Worm (Caenorhabditis elegans) whole organism, L2 larva: ENCODE data around the gene Y54G2A.36.

Experiments used
- C34F6.9 ChIP-seq: fragments of 150-350 bp; optimal IDR thresholded peaks from 2 replicates; lab custom pipeline; 2014; ENCODE audit warnings: missing biosample characterization, missing genetic modification characterization
- F13H6.1 ChIP-seq: sonication (generic microtip); optimal IDR thresholded peaks from 2 replicates; lab custom pipeline; 2016; ENCODE audit warnings: missing genetic modification characterization, missing compliant biosample characterization
- R02D3.7 ChIP-seq: fragments of 150-350 bp; optimal IDR thresholded peaks from 2 replicates; lab custom pipeline; 2014; ENCODE audit warnings: missing biosample characterization, missing genetic modification characterization
- Y55F3AM.14 ChIP-seq: fragments of 200-800 bp; sonication (Bioruptor generic); optimal IDR thresholded peaks from 2 replicates; lab custom pipeline; 2018; ENCODE audit warnings: mild to moderate bottlenecking, missing genetic modification characterization, missing compliant biosample characterization
- ZK546.5 ChIP-seq: sonication (generic microtip); optimal IDR thresholded peaks from 2 replicates; lab custom pipeline; 2017; ENCODE audit warnings: missing biosample characterization, missing genetic modification characterization
- alr-1 ChIP-seq: fragments of 150-350 bp; optimal IDR thresholded peaks from 2 replicates; lab custom pipeline; 2014; ENCODE audit warnings: missing biosample characterization, missing genetic modification characterization
- ama-1 ChIP-seq: fragments of 150-350 bp; optimal IDR thresholded peaks from 2 replicates; lab custom pipeline; 2018; ENCODE audit warnings: inconsistent platforms
- blmp-1 ChIP-seq: sonication (generic microtip); optimal IDR thresholded peaks from 2 replicates; lab custom pipeline; 2017; ENCODE audit warnings: missing genetic modification characterization, mild to moderate bottlenecking, missing compliant biosample characterization, antibody characterized with exemption, moderate library complexity; ENCODE audit not compliant: insufficient read depth
- ceh-16 ChIP-seq: fragments of 150-350 bp; optimal IDR thresholded peaks from 2 replicates; lab custom pipeline; 2014; ENCODE audit warnings: missing biosample characterization, missing genetic modification characterization
- ceh-82 ChIP-seq: fragments of 150-350 bp; optimal IDR thresholded peaks from 2 replicates; lab custom pipeline; 2014; ENCODE audit warnings: missing biosample characterization, missing genetic modification characterization
- crh-2 ChIP-seq: sonication (generic microtip); optimal IDR thresholded peaks from 2 replicates; lab custom pipeline; 2017; ENCODE audit warnings: missing biosample characterization, missing genetic modification characterization
- elt-1 ChIP-seq: fragments of 150-350 bp; optimal IDR thresholded peaks from 2 replicates; lab custom pipeline; 2014; ENCODE audit warnings: missing biosample characterization, missing genetic modification characterization
- elt-3 ChIP-seq: sonication (generic microtip); optimal IDR thresholded peaks from 2 replicates; lab custom pipeline; 2017; ENCODE audit warnings: missing biosample characterization, missing genetic modification characterization
- fos-1 ChIP-seq: fragments of 150-350 bp; optimal IDR thresholded peaks from 2 replicates; lab custom pipeline; 2014; ENCODE audit warnings: missing biosample characterization, missing genetic modification characterization
- gmeb-1 ChIP-seq: fragments of 150-350 bp; optimal IDR thresholded peaks from 2 replicates; lab custom pipeline; 2014; ENCODE audit warnings: missing biosample characterization, missing genetic modification characterization
- lin-11 ChIP-seq: fragments of 150-350 bp; sonication (generic microtip); optimal IDR thresholded peaks from 2 replicates; lab custom pipeline; 2014; ENCODE audit warnings: missing biosample characterization, missing genetic modification characterization, inconsistent platforms, mixed read lengths
- lin-13 ChIP-seq: fragments of 150-350 bp; optimal IDR thresholded peaks from 2 replicates; lab custom pipeline; 2014; ENCODE audit warnings: missing biosample characterization, missing genetic modification reagents, missing genetic modification characterization
- lin-39 ChIP-seq: fragments of 150-350 bp; optimal IDR thresholded peaks from 2 replicates; lab custom pipeline; 2014; ENCODE audit warnings: missing biosample characterization, missing genetic modification reagents, missing genetic modification characterization
- lsy-2 ChIP-seq, 2 experiments: fragments of 150-350 bp in 1 of 2; sonication (generic microtip) in 1 of 2; optimal IDR thresholded peaks; 2 replicates each; lab custom pipeline; 2014 to 2017; ENCODE audit warnings: missing biosample characterization in 2 of 2, missing genetic modification characterization in 2 of 2
- mab-5 ChIP-seq: fragments of 150-350 bp; optimal IDR thresholded peaks from 2 replicates; lab custom pipeline; 2014; ENCODE audit warnings: missing biosample characterization, missing genetic modification characterization
- mbf-1 ChIP-seq: sonication (generic microtip); optimal IDR thresholded peaks from 2 replicates; lab custom pipeline; 2017; ENCODE audit warnings: missing biosample characterization, missing genetic modification characterization
- nhr-11 ChIP-seq: fragments of 150-350 bp; optimal IDR thresholded peaks from 2 replicates; lab custom pipeline; 2014; ENCODE audit warnings: missing biosample characterization, missing genetic modification characterization
- nhr-12 ChIP-seq: fragments of 150-350 bp; optimal IDR thresholded peaks from 2 replicates; lab custom pipeline; 2014; ENCODE audit warnings: missing biosample characterization, missing genetic modification characterization
- nhr-129 ChIP-seq: fragments of 150-350 bp; optimal IDR thresholded peaks from 2 replicates; lab custom pipeline; 2014; ENCODE audit warnings: missing biosample characterization, missing genetic modification characterization
- nhr-21 ChIP-seq: fragments of 150-350 bp; optimal IDR thresholded peaks from 2 replicates; lab custom pipeline; 2014; ENCODE audit warnings: missing biosample characterization, missing genetic modification characterization
- nhr-23 ChIP-seq: fragments of 150-350 bp; optimal IDR thresholded peaks from 2 replicates; lab custom pipeline; 2014; ENCODE audit warnings: missing biosample characterization, missing genetic modification reagents, missing genetic modification characterization
- nhr-237 ChIP-seq: fragments of 150-350 bp; optimal IDR thresholded peaks from 2 replicates; lab custom pipeline; 2014; ENCODE audit warnings: missing biosample characterization, missing genetic modification characterization
- nhr-25 ChIP-seq: fragments of 150-350 bp; sonication (generic microtip); optimal IDR thresholded peaks from 3 replicates; lab custom pipeline; 2014; ENCODE audit warnings: missing biosample characterization, missing genetic modification characterization
- nhr-6 ChIP-seq: fragments of 150-350 bp; optimal IDR thresholded peaks from 2 replicates; lab custom pipeline; 2014; ENCODE audit warnings: missing biosample characterization, missing genetic modification characterization
- nhr-77 ChIP-seq: fragments of 150-350 bp; optimal IDR thresholded peaks from 2 replicates; lab custom pipeline; 2014; ENCODE audit warnings: missing biosample characterization, missing genetic modification characterization
- peb-1 ChIP-seq: fragments of 150-350 bp; optimal IDR thresholded peaks from 2 replicates; lab custom pipeline; 2014; ENCODE audit warnings: missing biosample characterization, missing genetic modification characterization
- sem-4 ChIP-seq: fragments of 150-350 bp; optimal IDR thresholded peaks from 2 replicates; lab custom pipeline; 2014; ENCODE audit warnings: missing biosample characterization, missing genetic modification reagents, missing genetic modification characterization
- skn-1 ChIP-seq: sonication (generic microtip); optimal IDR thresholded peaks from 2 replicates; lab custom pipeline; 2017; ENCODE audit warnings: missing biosample characterization, missing genetic modification characterization
- sma-3 ChIP-seq: sonication (generic microtip); optimal IDR thresholded peaks from 2 replicates; lab custom pipeline; 2016; ENCODE audit warnings: missing genetic modification reagents, missing genetic modification characterization, missing compliant biosample characterization
- sma-9 ChIP-seq, 2 experiments: fragments of 150-350 bp in 1 of 2; sonication (generic microtip) in 1 of 2; optimal IDR thresholded peaks; 2 replicates each; lab custom pipeline; 2014 to 2016; ENCODE audit warnings: missing genetic modification characterization in 2 of 2, mild to moderate bottlenecking in 1 of 2, missing biosample characterization in 1 of 2, missing compliant biosample characterization in 1 of 2, missing genetic modification reagents in 1 of 2, moderate library complexity in 1 of 2
- unc-39 ChIP-seq: fragments of 150-350 bp; optimal IDR thresholded peaks from 2 replicates; lab custom pipeline; 2014; ENCODE audit warnings: missing biosample characterization, missing genetic modification characterization
- unc-55 ChIP-seq: fragments of 150-350 bp; sonication (generic microtip); optimal IDR thresholded peaks from 3 replicates; lab custom pipeline; 2014; ENCODE audit warnings: missing biosample characterization, missing genetic modification reagents, missing genetic modification characterization
- unc-62 ChIP-seq: fragments of 150-350 bp; optimal IDR thresholded peaks from 2 replicates; lab custom pipeline; 2014; ENCODE audit warnings: missing biosample characterization, missing genetic modification reagents, missing genetic modification characterization
- zag-1 ChIP-seq: fragments of 150-350 bp; optimal IDR thresholded peaks from 2 replicates; lab custom pipeline; 2014; ENCODE audit warnings: missing biosample characterization, missing genetic modification characterization
- ztf-11 ChIP-seq: sonication (generic microtip); optimal IDR thresholded peaks from 2 replicates; lab custom pipeline; 2017; ENCODE audit warnings: missing biosample characterization, missing genetic modification characterization
- ztf-4 ChIP-seq: fragments of 150-350 bp; optimal IDR thresholded peaks from 2 replicates; lab custom pipeline; 2014; ENCODE audit warnings: missing biosample characterization, missing genetic modification characterization

Gene Y54G2A.36

DNA sequence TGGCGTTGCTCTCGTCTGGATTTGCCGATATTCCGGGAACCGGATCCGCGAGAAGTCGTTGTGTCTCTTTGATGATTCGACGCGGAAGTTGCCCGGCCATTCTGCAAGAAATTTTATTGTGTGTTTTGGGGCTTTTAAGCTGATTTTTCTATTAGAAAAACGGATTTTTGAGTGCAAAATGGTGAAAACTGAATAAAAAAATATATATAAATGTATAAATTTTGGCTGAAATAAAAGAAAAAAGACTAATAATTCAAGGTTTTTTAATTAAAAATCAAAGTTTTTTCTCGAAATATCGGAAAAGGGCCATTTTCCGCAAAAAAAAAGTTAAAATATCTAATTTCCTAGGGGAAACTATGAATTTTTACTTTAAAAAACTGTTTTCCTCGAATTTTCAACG is 28.1 kb downstream of the Y54G2A.36 start, which contains the start of gene ubc-13:
Gene ubc-13 (minus strand): TSS at position 101 of the 400 bp plus-strand sequence.
- no peak for TF ChIP-seq F13H6.1 (tag; lab: Kevin White, UChicago)
- no peak for TF ChIP-seq nhr-25 (tag; lab: Kevin White, UChicago)
- no peak for TF ChIP-seq Y55F3AM.14
- TF ChIP-seq crh-2 (tag; lab: Kevin White, UChicago): no peak
- TF ChIP-seq nhr-6 (tag; lab: Kevin White, UChicago): no peak
- no peak for TF ChIP-seq sem-4 (tag; lab: Kevin White, UChicago)
- TF ChIP-seq nhr-129 (tag; lab: Kevin White, UChicago): no peak
- no peak for TF ChIP-seq nhr-12 (tag; lab: Kevin White, UChicago)
- no peak for TF ChIP-seq peb-1 (tag; lab: Kevin White, UChicago)
- TF ChIP-seq ceh-82 (tag; lab: Kevin White, UChicago): no peak
- TF ChIP-seq skn-1 (tag; lab: Kevin White, UChicago): no peak
- no peak for TF ChIP-seq zag-1 (tag; lab: Kevin White, UChicago)
- TF ChIP-seq lin-39 (tag; lab: Kevin White, UChicago): no peak
- TF ChIP-seq unc-55 (GFP tag; lab: Kevin White, UChicago): no peak
- no peak for TF ChIP-seq blmp-1
- TF ChIP-seq nhr-77 (tag; lab: Kevin White, UChicago): no peak

DNA sequence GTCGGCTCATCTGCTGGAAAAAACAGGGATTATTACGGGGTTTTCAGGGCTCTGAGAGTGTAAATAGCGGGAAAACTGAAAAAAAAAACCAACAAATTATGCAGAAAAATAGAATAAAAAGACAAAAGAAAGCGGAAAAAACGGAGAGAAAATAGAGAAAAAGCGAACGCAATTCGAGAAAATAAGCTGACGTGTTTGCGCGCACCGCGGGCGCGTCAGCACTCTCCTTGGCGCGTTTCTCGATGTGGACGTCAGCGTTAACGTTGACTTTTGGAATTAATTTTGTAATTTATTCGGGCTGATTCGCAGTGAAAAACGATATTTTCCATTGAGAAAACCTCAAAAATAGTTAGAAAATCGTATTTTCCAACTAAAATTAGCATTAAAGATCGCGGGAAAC is 30.9 kb downstream of the Y54G2A.36 start, which contains the start of gene manf-1:
Gene manf-1 (minus strand): TSS at position 13 of the 400 bp plus-strand sequence.
- TF ChIP-seq lin-13 (GFP tag; lab: Kevin White, UChicago) (peak; percentile 78), unc-62 (GFP tag; lab: Kevin White, UChicago) (no peak), elt-3 (tag; lab: Kevin White, UChicago) (no peak), sem-4 (tag; lab: Kevin White, UChicago) (peak; percentile 33), sma-9 (GFP tag; optimal IDR thresholded peaks at IDR 0.05; lab: Kevin White, UChicago) (peak; percentile 43), sma-9 (tag; optimal IDR thresholded peaks at IDR 0.05; lab: Kevin White, UChicago) (no peak), nhr-21 (tag; lab: Kevin White, UChicago) (peak; percentile 50), mab-5 (peak; percentile 53), ceh-82 (tag; lab: Kevin White, UChicago) (no peak), unc-55 (GFP tag; lab: Kevin White, UChicago) (peak; percentile 83), lin-39 (tag; lab: Kevin White, UChicago) (no peak), nhr-77 (tag; lab: Kevin White, UChicago) (no peak), peb-1 (tag; lab: Kevin White, UChicago) (no peak), ama-1 (lab: Kevin White, UChicago) (peak; percentile 8), ztf-11 (no peak), nhr-129 (tag; lab: Kevin White, UChicago) (peak; percentile 54), R02D3.7 (peak; percentile 7), crh-2 (tag; lab: Kevin White, UChicago) (peak; percentile 76), mbf-1 (no peak), sma-3 (peak; percentile 28), gmeb-1 (tag; lab: Kevin White, UChicago) (peak; percentile 83), ztf-4 (tag; lab: Kevin White, UChicago) (no peak), nhr-11 (tag; lab: Kevin White, UChicago) (no peak), elt-1 (no peak), fos-1 (peak; percentile 51), zag-1 (tag; lab: Kevin White, UChicago) (no peak), ceh-16 (tag; lab: Kevin White, UChicago) (peak; percentile 8), lsy-2 (tag; optimal IDR thresholded peaks at IDR 0.05; lab: Kevin White, UChicago) (peak; percentile 83 to 89), F13H6.1 (tag; lab: Kevin White, UChicago) (peak; percentile 57), skn-1 (tag; lab: Kevin White, UChicago) (peak; percentile 14), nhr-23 (tag; lab: Kevin White, UChicago) (no peak), C34F6.9 (tag; lab: Kevin White, UChicago) (peak; percentile 91), nhr-25 (tag; lab: Kevin White, UChicago) (peak; percentile 59), blmp-1 (no peak), unc-39 (tag; lab: Kevin White, UChicago) (no peak), alr-1 (no peak), lin-11 (tag; lab: Kevin White, UChicago) (peak; percentile 72), nhr-12 (tag; lab: Kevin White, UChicago) (no peak)

DNA sequence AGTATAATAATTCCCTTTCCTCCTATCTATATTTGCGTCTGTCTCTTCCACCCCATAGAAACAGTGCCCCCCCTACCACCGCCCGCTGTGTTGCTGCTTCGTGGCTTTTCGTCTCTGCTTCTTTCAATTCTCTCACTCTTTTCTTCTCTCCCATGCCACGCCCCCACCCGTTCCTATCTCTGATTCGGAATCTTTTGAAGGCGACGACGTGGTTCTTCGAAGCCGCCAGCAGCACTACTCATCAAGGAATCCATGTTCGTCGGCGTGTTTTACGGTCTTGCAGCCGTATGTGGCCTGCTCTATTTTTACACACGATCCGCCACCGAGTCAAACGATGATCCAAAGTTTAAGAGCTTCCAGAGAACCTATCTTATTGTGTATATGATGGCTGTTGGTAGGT is 33.7 kb downstream of the Y54G2A.36 start, which contains the start of gene samt-1:
Gene samt-1 (plus strand): TSS at position 176 of the 400 bp plus-strand sequence.
- no peak for TF ChIP-seq lin-13 (GFP tag; lab: Kevin White, UChicago)
- TF ChIP-seq ZK546.5 (tag; lab: Kevin White, UChicago): no peak
- no peak for TF ChIP-seq nhr-237 (tag; lab: Kevin White, UChicago)
- no peak for TF ChIP-seq elt-1
- no peak for TF ChIP-seq zag-1 (tag; lab: Kevin White, UChicago)
- TF ChIP-seq unc-39 (tag; lab: Kevin White, UChicago): no peak
- no peak for TF ChIP-seq unc-55 (GFP tag; lab: Kevin White, UChicago)
- no peak for TF ChIP-seq mab-5
